Worm (Caenorhabditis elegans) whole organism, late embryonic: ENCODE data around the gene F23F12.13.

Source experiments
- K02D7.2 ChIP-seq: sonication (generic microtip); optimal IDR thresholded peaks from 2 replicates; lab custom pipeline; 2017; ENCODE audit warnings: mild to moderate bottlenecking, missing genetic modification characterization, missing compliant biosample characterization
- ceh-31 ChIP-seq: sonication (generic microtip); optimal IDR thresholded peaks from 2 replicates; lab custom pipeline; 2016; ENCODE audit warnings: missing genetic modification characterization, missing compliant biosample characterization
- fkh-6 ChIP-seq: sonication (generic microtip); optimal IDR thresholded peaks from 2 replicates; lab custom pipeline; 2016; ENCODE audit warnings: missing genetic modification characterization, missing compliant biosample characterization
- nhr-11 ChIP-seq: fragments of 150-350 bp; optimal IDR thresholded peaks from 2 replicates; lab custom pipeline; 2014; ENCODE audit warnings: missing biosample characterization, missing genetic modification characterization
- pqm-1 ChIP-seq: sonication (generic microtip); optimal IDR thresholded peaks from 2 replicates; lab custom pipeline; 2016; ENCODE audit warnings: missing genetic modification characterization, missing compliant biosample characterization

DNA sequence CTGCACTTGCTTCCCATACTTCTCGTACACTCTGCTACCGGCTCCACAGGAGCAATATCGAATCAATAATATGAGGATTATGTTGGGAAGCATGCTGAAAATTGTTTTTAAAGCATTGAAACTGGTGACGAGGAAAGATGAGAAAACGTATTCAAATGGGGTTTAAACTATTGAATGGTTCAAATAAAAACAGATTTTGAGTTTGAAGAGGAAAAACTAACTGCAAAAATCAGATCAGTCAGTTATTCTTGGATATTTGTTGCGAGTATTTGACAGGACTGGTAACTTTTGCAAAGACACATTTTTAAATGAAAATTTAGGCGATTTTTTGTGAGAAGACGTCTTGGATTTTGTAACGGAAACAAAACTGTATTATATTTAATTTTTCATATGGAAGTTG is 19.2 kb downstream of the F23F12.13 start, which contains the start of gene acr-5:
- TF ChIP-seq K02D7.2 (tag; lab: Kevin White, UChicago): no peak
- TF ChIP-seq pqm-1 (tag; lab: Kevin White, UChicago): no peak
- no peak for TF ChIP-seq nhr-11 (tag; lab: Kevin White, UChicago)
- no peak for TF ChIP-seq ceh-31 (tag; lab: Kevin White, UChicago)
- TF ChIP-seq fkh-6 (tag; lab: Kevin White, UChicago): no peak
